Worm (Caenorhabditis elegans) whole organism, L4 larva: ENCODE data around the gene hda-11.

Experiments used
- F10B5.3 ChIP-seq: sonication (generic microtip); optimal IDR thresholded peaks from 2 replicates; lab custom pipeline; 2016; ENCODE audit warnings: mild to moderate bottlenecking, missing genetic modification characterization, missing compliant biosample characterization
- F26F4.8 ChIP-seq: fragments of 200-800 bp; sonication (Bioruptor generic); conservative IDR thresholded peaks from 2 replicates; pipeline ENCODE4 v1.3.6; 2022; ENCODE audit warnings: missing genetic modification characterization, missing compliant biosample characterization
- F44E2.7 ChIP-seq: fragments of 200-800 bp; sonication (Bioruptor generic); IDR thresholded peaks from 2 replicates; pipeline ENCODE4 v2.1.2; 2022; ENCODE audit warnings: missing genetic modification characterization, missing compliant biosample characterization
- R02D3.7 ChIP-seq: fragments of 150-350 bp; sonication (generic microtip); optimal IDR thresholded peaks from 3 replicates; lab custom pipeline; 2014; ENCODE audit warnings: missing biosample characterization, missing genetic modification characterization
- Y105C5A.15 ChIP-seq: fragments of 200-800 bp; sonication (Bioruptor generic); IDR thresholded peaks from 2 replicates; pipeline ENCODE4 v1.3.6; 2022; ENCODE audit warnings: missing genetic modification characterization, missing compliant biosample characterization
- Y5F2A.4 ChIP-seq: fragments of 200-800 bp; sonication (Bioruptor generic); optimal IDR thresholded peaks from 2 replicates; lab custom pipeline; 2018; ENCODE audit warnings: mild to moderate bottlenecking, missing genetic modification characterization, missing compliant biosample characterization
- ZK337.2 ChIP-seq: fragments of 200-800 bp; sonication (Bioruptor generic); IDR thresholded peaks from 2 replicates; pipeline ENCODE4 v1.3.6; 2022; ENCODE audit warnings: missing genetic modification reagents, missing genetic modification characterization, missing compliant biosample characterization
- arid-1 ChIP-seq: fragments of 200-800 bp; sonication (Bioruptor generic); conservative IDR thresholded peaks from 2 replicates; pipeline ENCODE4 v1.3.6; 2022; ENCODE audit warnings: missing genetic modification reagents, missing genetic modification characterization, missing compliant biosample characterization
- attf-4 ChIP-seq: sonication (generic microtip); optimal IDR thresholded peaks from 3 replicates; lab custom pipeline; 2017; ENCODE audit warnings: missing biosample characterization, missing genetic modification characterization
- ceh-28 ChIP-seq: fragments of 150-350 bp; optimal IDR thresholded peaks from 2 replicates; lab custom pipeline; 2014; ENCODE audit warnings: missing biosample characterization, missing genetic modification reagents, missing genetic modification characterization
- ceh-32 ChIP-seq: sonication (generic microtip); optimal IDR thresholded peaks from 2 replicates; lab custom pipeline; 2016; ENCODE audit warnings: mild to moderate bottlenecking, missing genetic modification characterization, missing compliant biosample characterization; ENCODE audit not compliant: poor library complexity
- ceh-44 ChIP-seq: fragments of 200-800 bp; sonication (Bioruptor generic); IDR thresholded peaks from 2 replicates; pipeline ENCODE4 v1.3.6; 2022; ENCODE audit warnings: missing genetic modification reagents, missing genetic modification characterization, missing compliant biosample characterization
- ceh-62 ChIP-seq: sonication (generic microtip); optimal IDR thresholded peaks from 2 replicates; lab custom pipeline; 2017; ENCODE audit warnings: missing biosample characterization, missing genetic modification characterization
- cey-2 ChIP-seq: sonication (generic microtip); optimal IDR thresholded peaks from 3 replicates; lab custom pipeline; 2017; ENCODE audit warnings: missing genetic modification characterization, mild to moderate bottlenecking, missing compliant biosample characterization, antibody characterized with exemption, borderline replicate concordance; ENCODE audit not compliant: insufficient read depth
- ctbp-1 ChIP-seq: fragments of 200-800 bp; sonication (Bioruptor generic); IDR thresholded peaks from 2 replicates; pipeline ENCODE4 v1.3.6; 2022; ENCODE audit warnings: missing genetic modification reagents, missing genetic modification characterization, missing compliant biosample characterization
- daf-16 ChIP-seq, 3 experiments: sonication (generic microtip); optimal IDR thresholded peaks; 2 replicates each; lab custom pipeline; 2016 to 2017; ENCODE audit warnings: missing genetic modification characterization in 3 of 3, missing genetic modification reagents in 3 of 3, mild to moderate bottlenecking in 2 of 3, missing compliant biosample characterization in 2 of 3, missing biosample characterization in 1 of 3, moderate library complexity in 1 of 3
- hlh-30 ChIP-seq: sonication (generic microtip); optimal IDR thresholded peaks from 2 replicates; lab custom pipeline; 2017; ENCODE audit warnings: antibody characterized with exemption, mild to moderate bottlenecking, missing genetic modification characterization, missing compliant biosample characterization; ENCODE audit not compliant: insufficient read depth
- jun-1 ChIP-seq: fragments of 150-350 bp; optimal IDR thresholded peaks from 2 replicates; lab custom pipeline; 2014; ENCODE audit warnings: missing biosample characterization, missing genetic modification reagents, missing genetic modification characterization
- lin-29 ChIP-seq: fragments of 200-800 bp; sonication (Bioruptor generic); IDR thresholded peaks from 2 replicates; pipeline ENCODE4 v1.3.6; 2022; ENCODE audit warnings: missing genetic modification reagents, missing genetic modification characterization, missing compliant biosample characterization
- mes-2 ChIP-seq: sonication (generic microtip); optimal IDR thresholded peaks from 2 replicates; lab custom pipeline; 2016; ENCODE audit warnings: missing genotype, mild to moderate bottlenecking, missing genetic modification characterization, missing compliant biosample characterization; ENCODE audit not compliant: poor library complexity, severe bottlenecking
- mxl-3 ChIP-seq: fragments of 200-800 bp; sonication (Bioruptor generic); optimal IDR thresholded peaks from 2 replicates; lab custom pipeline; 2018; ENCODE audit warnings: mild to moderate bottlenecking, missing genetic modification characterization, missing compliant biosample characterization
- nhr-11 ChIP-seq: fragments of 150-350 bp; optimal IDR thresholded peaks from 2 replicates; lab custom pipeline; 2014; ENCODE audit warnings: missing biosample characterization, missing genetic modification characterization
- nhr-237 ChIP-seq: sonication (generic microtip); optimal IDR thresholded peaks from 2 replicates; lab custom pipeline; 2017; ENCODE audit warnings: missing biosample characterization, missing genetic modification characterization
- nhr-28 ChIP-seq: fragments of 150-350 bp; optimal IDR thresholded peaks from 2 replicates; lab custom pipeline; 2014; ENCODE audit warnings: missing biosample characterization, missing genetic modification characterization
- nhr-6 ChIP-seq: fragments of 150-350 bp; optimal IDR thresholded peaks from 2 replicates; lab custom pipeline; 2014; ENCODE audit warnings: missing biosample characterization, missing genetic modification characterization
- nhr-76 ChIP-seq: fragments of 150-350 bp; optimal IDR thresholded peaks from 2 replicates; lab custom pipeline; 2014; ENCODE audit warnings: missing biosample characterization, missing genetic modification characterization
- nhr-77 ChIP-seq: fragments of 150-350 bp; optimal IDR thresholded peaks from 2 replicates; lab custom pipeline; 2014; ENCODE audit warnings: missing biosample characterization, missing genetic modification characterization
- pha-4 ChIP-seq, 2 experiments: fragments of 150-350 bp in 1 of 2; fragments of 200-800 bp in 1 of 2; sonication (Bioruptor generic) in 1 of 2; IDR thresholded peaks in 1 of 2; optimal IDR thresholded peaks in 1 of 2; 2 replicates each; pipeline versions ENCODE4 v1.3.6 to Lab custom; 2014 to 2022; ENCODE audit warnings: missing genetic modification characterization in 2 of 2, missing genetic modification reagents in 2 of 2, missing biosample characterization in 1 of 2, missing compliant biosample characterization in 1 of 2
- php-3 ChIP-seq: fragments of 200-800 bp; sonication (Bioruptor generic); IDR thresholded peaks from 2 replicates; pipeline ENCODE4 v1.3.6; 2022; ENCODE audit warnings: missing genetic modification reagents, missing genetic modification characterization, missing compliant biosample characterization
- pqm-1 ChIP-seq: sonication (generic microtip); optimal IDR thresholded peaks from 2 replicates; lab custom pipeline; 2017; ENCODE audit warnings: missing biosample characterization, missing genetic modification characterization
- skn-1 ChIP-seq: fragments of 150-350 bp; optimal IDR thresholded peaks from 2 replicates; lab custom pipeline; 2014; ENCODE audit warnings: missing biosample characterization, missing genetic modification characterization
- unc-39 ChIP-seq: sonication (generic microtip); optimal IDR thresholded peaks from 2 replicates; lab custom pipeline; 2017; ENCODE audit warnings: missing biosample characterization, missing genetic modification characterization
- unc-62 ChIP-seq, 3 experiments: fragments of 150-350 bp in 1 of 3; sonication (generic microtip); optimal IDR thresholded peaks in 2 of 3; peaks in 1 of 3; 1 replicate in 1 of 3; 2 replicates in 2 of 3; lab custom pipeline; 2014 to 2017; ENCODE audit warnings: missing biosample characterization in 3 of 3, missing genetic modification characterization in 3 of 3, missing genetic modification reagents in 3 of 3, missing genotype in 1 of 3
- vab-7 ChIP-seq: fragments of 200-800 bp; sonication (Bioruptor generic); IDR thresholded peaks from 2 replicates; pipeline ENCODE4 v1.3.6; 2022; ENCODE audit warnings: missing genetic modification reagents, missing genetic modification characterization, missing compliant biosample characterization
- zag-1 ChIP-seq: fragments of 150-350 bp; optimal IDR thresholded peaks from 2 replicates; lab custom pipeline; 2014; ENCODE audit warnings: missing biosample characterization, missing genetic modification characterization
- zfp-2 ChIP-seq: sonication (generic microtip); optimal IDR thresholded peaks from 2 replicates; lab custom pipeline; 2016; ENCODE audit warnings: mild to moderate bottlenecking, missing genetic modification characterization, missing compliant biosample characterization
- ztf-7 ChIP-seq: fragments of 150-350 bp; optimal IDR thresholded peaks from 2 replicates; lab custom pipeline; 2014; ENCODE audit warnings: missing biosample characterization, missing genetic modification characterization

The hda-11 gene

ce11 chrV:10503011-10503410, 23.0 kb upstream of the hda-11 start, which contains the start of gene C35A5.11:
TSS of gene C35A5.11 (minus strand) at chrV:10503111.
- peak in 1 of 2 experiments; percentile 20 for TF ChIP-seq unc-62 (GFP tag; optimal IDR thresholded peaks at IDR 0.05 in 1 of 2; lab: Kevin White, UChicago)
- no peak for TF ChIP-seq unc-62 (tag; optimal IDR thresholded peaks at IDR 0.05; lab: Kevin White, UChicago)
- TF ChIP-seq cey-2 (tag; lab: Kevin White, UChicago) = no peak

ce11 chrV:10503893-10504292, 22.1 kb upstream of the hda-11 start, which contains the start of gene C35A5.10:
TSS of gene C35A5.10 (plus strand) at chrV:10504193.
- TF ChIP-seq Y105C5A.15 (no peak), ceh-28 (tag; lab: Kevin White, UChicago) (no peak), R02D3.7 (tag; lab: Kevin White, UChicago) (no peak), nhr-76 (tag; lab: Kevin White, UChicago) (no peak), pha-4 (GFP tag; IDR thresholded peaks at IDR 0.05; lab: Robert Waterston, UW) (no peak), pha-4 (tag; optimal IDR thresholded peaks at IDR 0.05; lab: Kevin White, UChicago) (no peak), zag-1 (tag; lab: Kevin White, UChicago) (no peak), F26F4.8 (GFP tag; lab: Robert Waterston, UW) (no peak), ZK337.2 (GFP tag; lab: Robert Waterston, UW) (no peak), nhr-237 (tag; lab: Kevin White, UChicago) (no peak), attf-4 (tag; lab: Kevin White, UChicago) (no peak), ceh-44 (no peak), arid-1 (GFP tag; lab: Robert Waterston, UW) (no peak), nhr-28 (tag; lab: Kevin White, UChicago) (no peak), mxl-3 (GFP tag; lab: Kevin White, UChicago) (no peak), skn-1 (tag; lab: Kevin White, UChicago) (no peak), vab-7 (no peak), jun-1 (tag; lab: Kevin White, UChicago) (no peak), lin-29 (no peak)

- TF ChIP-seq nhr-6 = no peak
- TF ChIP-seq ceh-32 (tag; lab: Kevin White, UChicago) = no peak
- no peak for TF ChIP-seq daf-16 (GFP tag; optimal IDR thresholded peaks at IDR 0.05; lab: Kevin White, UChicago)
- TF ChIP-seq daf-16 (tag; optimal IDR thresholded peaks at IDR 0.05; lab: Kevin White, UChicago) = no peak
- no peak for TF ChIP-seq lin-29
- no peak for TF ChIP-seq F44E2.7 (GFP tag; lab: Robert Waterston, UW)
- TF ChIP-seq ZK337.2 (GFP tag; lab: Robert Waterston, UW) = no peak
- TF ChIP-seq F26F4.8 (GFP tag; lab: Robert Waterston, UW) = no peak
- no peak for TF ChIP-seq cey-2 (tag; lab: Kevin White, UChicago)
- no peak for TF ChIP-seq R02D3.7 (tag; lab: Kevin White, UChicago)
- TF ChIP-seq ceh-62 = no peak
- no peak for TF ChIP-seq pqm-1 (tag; lab: Kevin White, UChicago)
- no peak for TF ChIP-seq ctbp-1 (GFP tag; lab: Robert Waterston, UW)
- no peak for TF ChIP-seq vab-7
- TF ChIP-seq Y5F2A.4 (GFP tag; lab: Kevin White, UChicago) = no peak
- no peak for TF ChIP-seq nhr-11 (tag; lab: Kevin White, UChicago)
- no peak for TF ChIP-seq unc-39 (tag; lab: Kevin White, UChicago)
- TF ChIP-seq php-3 (GFP tag; lab: Robert Waterston, UW) = no peak
- no peak for TF ChIP-seq mes-2 (tag; lab: Kevin White, UChicago)
- TF ChIP-seq zfp-2 = no peak
- TF ChIP-seq F10B5.3 = no peak
- TF ChIP-seq, all 104 proteins: peak for 0
Measured at ce11 chrV:10505553-10505952, 20.4 kb upstream of the hda-11 start, which contains the start of gene C35A5.5. TSS of gene C35A5.5 (plus strand) at chrV:10505853.

- peak; percentile 52 for TF ChIP-seq hlh-30
- no peak for TF ChIP-seq nhr-77 (tag; lab: Kevin White, UChicago)
- TF ChIP-seq ztf-7 (tag; lab: Kevin White, UChicago) = peak; percentile 97
- TF ChIP-seq nhr-28 (tag; lab: Kevin White, UChicago) = peak; percentile 16
Measured at ce11 chrV:10508855-10509254, 17.1 kb upstream of the hda-11 start, which contains the start of gene C35A5.6. TSS of gene C35A5.6 (plus strand) at chrV:10509137.
